Fruit fly (Drosophila melanogaster): ENCODE measurements around the gene Nep2.
A peak's percentile ranks its signal among the peaks of the same experiment; 100 is the strongest.

The Nep2 gene

DNA sequence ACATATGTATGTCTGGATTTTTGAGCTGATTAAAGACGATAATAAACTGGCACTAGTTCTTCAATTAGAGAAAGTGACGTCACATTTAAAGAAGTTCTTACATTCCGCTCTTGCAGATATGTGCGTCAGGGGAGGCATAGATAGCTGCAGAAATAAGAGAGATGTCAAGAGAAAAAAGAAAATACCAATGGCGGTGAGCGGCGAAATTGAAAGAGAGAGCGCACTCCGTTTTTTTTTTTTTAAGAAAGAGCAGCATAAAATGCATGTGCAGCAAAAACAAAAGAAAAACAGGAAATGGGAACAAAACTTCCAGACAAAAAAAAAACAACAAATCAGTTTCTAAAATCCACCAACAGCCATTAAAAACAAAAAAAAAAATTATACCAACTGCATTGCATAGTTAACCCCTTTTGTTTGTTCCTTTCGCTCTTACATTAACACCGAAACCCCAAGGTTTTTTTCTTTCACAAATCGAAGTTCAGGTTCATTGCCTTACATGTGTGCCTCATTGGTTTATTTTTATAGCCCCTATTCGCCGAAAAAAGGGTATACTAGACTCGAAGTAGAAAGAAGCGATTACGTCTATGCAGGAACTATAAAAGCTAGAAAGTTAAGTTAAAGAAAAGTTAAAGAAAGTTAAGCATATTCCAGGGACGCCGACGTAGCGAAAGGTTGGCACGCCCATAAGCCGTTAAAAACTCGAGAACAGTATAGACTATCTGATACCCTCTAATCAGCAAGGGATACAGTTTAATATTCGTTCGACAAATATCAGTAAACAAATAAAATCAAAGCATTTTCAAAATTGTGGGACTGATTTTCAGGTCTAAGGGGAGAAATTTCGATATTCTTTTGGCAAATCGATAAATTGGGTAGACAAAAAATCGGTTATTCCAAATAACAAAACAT lies 9.2 kb upstream of the Nep2 start (continued):
- TF ChIP-seq CG3032 (tag; optimal IDR thresholded peaks at IDR 0.05) (peak; percentile 33), CG6808 (GFP tag; optimal IDR thresholded peaks at IDR 0.05) (peak; percentile 80), acj6 (GFP tag; optimal IDR thresholded peaks at IDR 0.05) (no peak), CG9139 (GFP tag; optimal IDR thresholded peaks at IDR 0.05) (peak; percentile 61), CG11902 (GFP tag; optimal IDR thresholded peaks at IDR 0.05) (no peak), CG8632 (GFP tag; optimal IDR thresholded peaks at IDR 0.05) (peak; percentile 9), Ets96B (tag; optimal IDR thresholded peaks at IDR 0.05) (peak; percentile 28), Sox102F (GFP tag; optimal IDR thresholded peaks at IDR 0.05) (peak; percentile 18), CG16779 (tag; optimal IDR thresholded peaks at IDR 0.05) (peak; percentile 72), lz (GFP tag; optimal IDR thresholded peaks at IDR 0.05) (no peak), CG4318 (GFP tag; optimal IDR thresholded peaks at IDR 0.05) (no peak)

DNA sequence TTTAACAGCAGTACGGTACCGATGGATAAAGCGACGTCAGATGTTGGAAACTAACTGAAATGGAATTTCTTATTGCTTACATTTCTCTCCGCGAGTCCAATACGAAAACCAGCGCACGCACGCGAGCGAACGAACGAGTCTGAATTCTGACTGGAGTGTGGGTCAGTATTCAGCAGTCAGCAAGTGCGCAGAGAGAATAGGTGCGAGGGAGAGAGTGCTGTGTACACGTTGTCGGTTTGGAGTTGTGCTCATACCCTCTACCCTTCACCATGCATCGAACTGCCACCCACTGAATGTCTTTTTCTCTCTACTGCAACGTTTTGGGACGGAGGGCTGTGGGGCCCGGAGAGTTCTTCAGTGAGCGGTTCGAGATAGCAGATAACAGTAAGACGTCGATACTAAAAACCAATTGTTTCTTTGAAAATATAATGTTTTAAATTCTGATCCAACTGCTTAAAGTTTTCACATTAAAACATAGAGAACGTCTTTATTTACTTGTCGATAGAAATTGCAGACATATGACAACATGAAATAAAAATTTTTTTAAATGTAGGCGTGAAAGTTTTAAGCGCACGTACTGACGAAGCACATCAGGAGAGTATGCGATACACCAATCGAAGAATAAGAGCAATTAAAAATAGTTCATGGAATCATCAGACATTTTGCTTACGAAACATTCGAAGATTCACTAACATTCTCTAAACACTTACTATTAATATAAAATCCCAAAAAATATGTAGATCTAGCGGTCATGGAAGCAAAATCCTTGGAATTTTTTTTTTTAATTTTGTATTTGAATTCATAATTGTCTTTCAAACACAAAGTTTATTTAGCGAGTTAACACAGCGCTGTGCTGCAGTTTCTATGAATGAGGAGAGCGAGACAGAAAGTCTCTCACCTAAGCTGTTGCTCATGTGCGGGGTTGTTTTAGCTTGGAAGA lies 8.1 kb upstream of the Nep2 start:
- peak; percentile 85 for TF ChIP-seq CG8632 (GFP tag; optimal IDR thresholded peaks at IDR 0.05)
- peak; percentile 92 for TF ChIP-seq net (GFP tag; optimal IDR thresholded peaks at IDR 0.05)
- no peak for TF ChIP-seq CG6163 (GFP tag; IDR thresholded peaks at IDR 0.05)
- peak; percentile 5 to 98 for TF ChIP-seq salr (GFP tag; optimal IDR thresholded peaks at IDR 0.05)
- TF ChIP-seq Smox (GFP tag; optimal IDR thresholded peaks at IDR 0.05), result peak; percentile 86
- peak; percentile 94 for TF ChIP-seq CG4318 (GFP tag; optimal IDR thresholded peaks at IDR 0.05)
- TF ChIP-seq spab (GFP tag; optimal IDR thresholded peaks at IDR 0.05), result peak; percentile 70
- TF ChIP-seq Met (GFP tag; optimal IDR thresholded peaks at IDR 0.05), result peak; percentile 90
- peak; percentile 78 for TF ChIP-seq Lpt (GFP tag; optimal IDR thresholded peaks at IDR 0.05)
- TF ChIP-seq achi (GFP tag; optimal IDR thresholded peaks at IDR 0.05), result peak; percentile 85
- TF ChIP-seq dac (GFP tag; optimal IDR thresholded peaks at IDR 0.05), result peak; percentile 82
- TF ChIP-seq dsx (GFP tag; optimal IDR thresholded peaks at IDR 0.05; ENCODE audit: poor library complexity, severe bottlenecking), result peak; percentile 47
- peak; percentile 79 for TF ChIP-seq CG11902 (GFP tag; optimal IDR thresholded peaks at IDR 0.05)
- TF ChIP-seq OdsH (GFP tag; optimal IDR thresholded peaks at IDR 0.05), result peak; percentile 91
- TF ChIP-seq CG6276 (GFP tag; optimal IDR thresholded peaks at IDR 0.05), result peak; percentile 92
- peak; percentile 91 for TF ChIP-seq CG10631 (GFP tag; optimal IDR thresholded peaks at IDR 0.05)
- TF ChIP-seq Blimp-1 (GFP tag; optimal IDR thresholded peaks at IDR 0.05), result peak; percentile 48
- TF ChIP-seq Hr4 (GFP tag; optimal IDR thresholded peaks at IDR 0.05), result peak; percentile 95
- TF ChIP-seq CG3032 (tag; optimal IDR thresholded peaks at IDR 0.05), result peak; percentile 74
- TF ChIP-seq Sox102F (GFP tag; optimal IDR thresholded peaks at IDR 0.05), result peak; percentile 75
- peak; percentile 55 for TF ChIP-seq vri (GFP tag; optimal IDR thresholded peaks at IDR 0.05)
- TF ChIP-seq lz (GFP tag; optimal IDR thresholded peaks at IDR 0.05), result peak; percentile 88
- TF ChIP-seq svp (GFP tag), result peak; percentile 94
- TF ChIP-seq CG16779 (tag; optimal IDR thresholded peaks at IDR 0.05), result peak; percentile 40
- peak; percentile 92 for TF ChIP-seq esn (GFP tag; optimal IDR thresholded peaks at IDR 0.05)
- no peak for TF ChIP-seq Eip93F (GFP tag; optimal IDR thresholded peaks at IDR 0.05)
- peak; percentile 84 for TF ChIP-seq acj6 (GFP tag; optimal IDR thresholded peaks at IDR 0.05)
- peak; percentile 87 for TF ChIP-seq Hr39 (GFP tag; optimal IDR thresholded peaks at IDR 0.05)
- TF ChIP-seq CG15336 (GFP tag; IDR thresholded peaks at IDR 0.05), result no peak
- peak; percentile 88 for TF ChIP-seq topi (GFP tag; optimal IDR thresholded peaks at IDR 0.05)
- peak; percentile 78 for TF ChIP-seq CG11762 (GFP tag; optimal IDR thresholded peaks at IDR 0.05; ENCODE audit: insufficient read depth)
- TF ChIP-seq Gug (GFP tag; IDR thresholded peaks at IDR 0.05), result no peak
- TF ChIP-seq CG7368 (GFP tag; optimal IDR thresholded peaks at IDR 0.05), result peak; percentile 59
- TF ChIP-seq CG11294 (GFP tag; IDR thresholded peaks at IDR 0.05), result no peak
- TF ChIP-seq CG3919 (GFP tag; optimal IDR thresholded peaks at IDR 0.05), result peak; percentile 86
- peak; percentile 89 for TF ChIP-seq Eip75B (GFP tag; optimal IDR thresholded peaks at IDR 0.05)
- TF ChIP-seq ss (GFP tag; optimal IDR thresholded peaks at IDR 0.05), result peak; percentile 49 to 66
- peak; percentile 77 for TF ChIP-seq Ets96B (tag; optimal IDR thresholded peaks at IDR 0.05)
- peak; percentile 82 for TF ChIP-seq cyc (GFP tag; optimal IDR thresholded peaks at IDR 0.05)
- peak; percentile 73 for TF ChIP-seq fd59A (GFP tag; optimal IDR thresholded peaks at IDR 0.05)
- no peak for TF ChIP-seq CG6854 (GFP tag; optimal IDR thresholded peaks at IDR 0.05)

All from whole organism, prepupa.